Worm (Caenorhabditis elegans) whole organism, midembryonic: ENCODE results near the gene lsm-5.

Experiments used
- cog-1 ChIP-seq: sonication (generic microtip); optimal IDR thresholded peaks from 2 replicates; lab custom pipeline; 2016; ENCODE audit warnings: missing genetic modification characterization, missing compliant biosample characterization
- flt-1 ChIP-seq: fragments of 200-800 bp; sonication (Bioruptor generic); IDR thresholded peaks from 2 replicates; pipeline ENCODE4 v1.3.6; 2022; ENCODE audit warnings: missing genetic modification characterization, missing compliant biosample characterization
- med-1 ChIP-seq: sonication (generic microtip); optimal IDR thresholded peaks from 2 replicates; lab custom pipeline; 2017; ENCODE audit warnings: missing genetic modification characterization, mild to moderate bottlenecking, missing compliant biosample characterization, antibody characterized with exemption, missing genetic modification reagents; ENCODE audit not compliant: insufficient read depth
- tab-1 ChIP-seq: fragments of 200-800 bp; sonication (Bioruptor generic); IDR thresholded peaks from 2 replicates; pipeline ENCODE4 v1.3.6; 2022; ENCODE audit warnings: missing genetic modification characterization, missing compliant biosample characterization
- ztf-23 ChIP-seq: fragments of 200-800 bp; sonication (Bioruptor generic); IDR thresholded peaks from 2 replicates; pipeline ENCODE4 v1.3.6; 2022; ENCODE audit warnings: missing genetic modification reagents, missing genetic modification characterization, missing compliant biosample characterization
- ztf-29 ChIP-seq: fragments of 200-800 bp; sonication (Bioruptor generic); IDR thresholded peaks from 2 replicates; pipeline ENCODE4 v1.3.6; 2022; ENCODE audit warnings: missing genetic modification reagents, missing genetic modification characterization, missing compliant biosample characterization

- TF ChIP-seq ztf-29 (GFP tag; lab: Robert Waterston, UW), result no peak
- no peak for TF ChIP-seq med-1
- peak; percentile 68; the same call in 1 of the 2 replicates for TF ChIP-seq flt-1
- TF ChIP-seq ztf-23, result no peak
- no peak for TF ChIP-seq tab-1 (GFP tag; lab: Robert Waterston, UW)
- TF ChIP-seq cog-1 (tag; lab: Kevin White, UChicago), result no peak
Observed at ce11 chrV:15547727-15548126, 22.5 kb upstream of the lsm-5 start.
